Fruit fly (Drosophila melanogaster) whole organism, wandering third instar larva: ENCODE measurements around the gene fz4.

Source experiments
- Abd-B ChIP-seq: fragments of >200 bp; optimal IDR thresholded peaks from 2 replicates; lab custom pipeline; 2017; ENCODE audit warnings: missing biosample characterization, missing genetic modification characterization
- Hr78 ChIP-seq: fragments of >200 bp; optimal IDR thresholded peaks from 2 replicates; lab custom pipeline; 2017; ENCODE audit warnings: missing biosample characterization, missing genetic modification characterization
- Myc ChIP-seq: fragments of >200 bp; optimal IDR thresholded peaks from 2 replicates; lab custom pipeline; 2017
- Rel ChIP-seq, 2 experiments: fragments of 200-800 bp; sonication (Bioruptor generic) in 1 of 2; optimal IDR thresholded peaks; 2 replicates in 1 of 2; 3 replicates in 1 of 2; lab custom pipeline; 2016 to 2019; ENCODE audit warnings: mild to moderate bottlenecking in 2 of 2, missing biosample characterization in 2 of 2, missing genetic modification characterization in 2 of 2, moderate library complexity in 1 of 2
- br ChIP-seq: fragments of 200-800 bp; sonication (Bioruptor generic); optimal IDR thresholded peaks from 2 replicates; lab custom pipeline; 2016; ENCODE audit warnings: missing biosample characterization, missing genetic modification characterization
- dsf ChIP-seq: sonication (Bioruptor generic); optimal IDR thresholded peaks from 2 replicates; lab custom pipeline; 2016; ENCODE audit warnings: missing biosample characterization, missing genetic modification characterization, borderline replicate concordance
- h ChIP-seq: fragments of 200-800 bp; sonication (Bioruptor generic); optimal IDR thresholded peaks from 3 replicates; lab custom pipeline; 2016; ENCODE audit warnings: missing biosample characterization, mild to moderate bottlenecking, missing genetic modification characterization
- jim ChIP-seq: fragments of 175-275, 200-325 bp; sonication (Bioruptor generic); optimal IDR thresholded peaks from 2 replicates; lab custom pipeline; 2016; ENCODE audit warnings: missing biosample characterization, mild to moderate bottlenecking, missing genetic modification characterization
- lola ChIP-seq: fragments of >200 bp; optimal IDR thresholded peaks from 2 replicates; lab custom pipeline; 2017; ENCODE audit warnings: missing biosample characterization, missing genetic modification characterization
- pan ChIP-seq: fragments of >200 bp; optimal IDR thresholded peaks from 2 replicates; lab custom pipeline; 2017
- psq ChIP-seq: fragments of 200-800 bp; sonication (Bioruptor generic); optimal IDR thresholded peaks from 3 replicates; lab custom pipeline; 2017; ENCODE audit warnings: missing biosample characterization, mild to moderate bottlenecking, missing genetic modification characterization, moderate library complexity
- sage ChIP-seq: fragments of 200-800 bp; sonication (Bioruptor generic); optimal IDR thresholded peaks from 2 replicates; lab custom pipeline; 2016; ENCODE audit warnings: missing biosample characterization, mild to moderate bottlenecking, missing genetic modification characterization
- tai ChIP-seq: sonication (Bioruptor generic); optimal IDR thresholded peaks from 2 replicates; lab custom pipeline; 2016; ENCODE audit warnings: missing biosample characterization, missing genetic modification characterization
- usp ChIP-seq: fragments of >200 bp; optimal IDR thresholded peaks from 2 replicates; lab custom pipeline; 2017; ENCODE audit warnings: missing biosample characterization, missing genetic modification characterization

DNA sequence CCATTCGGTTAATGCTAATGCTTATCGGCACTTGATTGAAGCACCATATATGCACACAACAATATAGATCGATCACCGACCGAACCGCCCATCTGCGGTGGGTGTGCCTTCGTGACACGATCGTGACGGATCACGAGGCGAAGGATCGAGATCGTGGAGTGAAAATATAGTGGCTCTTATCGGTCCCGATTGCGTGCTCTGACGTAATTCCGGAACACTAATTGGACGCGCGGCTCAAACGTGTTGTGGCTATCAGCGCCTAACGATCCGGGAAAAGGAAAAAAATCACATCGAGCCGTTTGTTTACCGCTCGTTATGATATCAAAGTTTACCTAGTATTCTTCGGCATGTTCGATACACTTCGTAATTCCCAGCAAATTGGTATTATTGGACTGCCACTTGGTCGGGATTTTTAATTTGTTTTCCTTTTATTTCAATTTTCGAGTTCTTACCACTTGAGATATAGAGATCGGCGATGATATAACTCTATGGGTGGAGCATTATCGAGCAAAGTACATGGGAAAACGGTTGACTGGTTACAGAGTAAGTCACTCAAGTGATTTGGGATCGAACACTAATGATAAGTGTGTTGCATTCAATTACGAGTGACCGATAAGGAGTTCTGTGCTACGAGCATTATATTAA is 36.8 kb downstream of the fz4 start:
- TF ChIP-seq psq (GFP tag; lab: Kevin White, UChicago) = no peak
- TF ChIP-seq Myc (lab: Kevin White, UChicago) = no peak
- no peak for TF ChIP-seq pan (lab: Kevin White, UChicago)
- no peak for TF ChIP-seq br (GFP tag; lab: Kevin White, UChicago)
- TF ChIP-seq tai (GFP tag; lab: Kevin White, UChicago) = no peak
- no peak for TF ChIP-seq lola (GFP tag; lab: Kevin White, UChicago)
- no peak for TF ChIP-seq sage (GFP tag; lab: Kevin White, UChicago)
- TF ChIP-seq h (GFP tag; lab: Kevin White, UChicago) = no peak
- no peak for TF ChIP-seq jim
- no peak for TF ChIP-seq dsf (GFP tag; lab: Kevin White, UChicago)
- TF ChIP-seq Abd-B (GFP tag; lab: Kevin White, UChicago) = no peak
- no peak for TF ChIP-seq Rel (GFP tag; optimal IDR thresholded peaks at IDR 0.05; lab: Kevin White, UChicago)
- peak; percentile 5 for TF ChIP-seq Rel (tag; optimal IDR thresholded peaks at IDR 0.05; lab: Kevin White, UChicago)
- TF ChIP-seq Hr78 (GFP tag; lab: Kevin White, UChicago) = no peak
- no peak for TF ChIP-seq usp (GFP tag; lab: Kevin White, UChicago)
